Fruit fly (Drosophila melanogaster) whole organism, embryonic: Measurements from ENCODE around the gene CG8563.

ENCODE experiments used
- CG2199 ChIP-seq: fragments of 200-800 bp; sonication (Bioruptor generic); IDR thresholded peaks from 3 replicates; pipeline ENCODE4 v1.3.6; 2022; ENCODE audit warnings: missing biosample characterization, missing genetic modification characterization
- CG32532 ChIP-seq: fragments of 200-800 bp; sonication (Bioruptor generic); IDR thresholded peaks from 2 replicates; pipeline ENCODE4 v1.3.6; 2022; ENCODE audit warnings: missing biosample characterization, missing genetic modification characterization
- CG8089 ChIP-seq: fragments of 200-800 bp; sonication (Bioruptor generic); optimal IDR thresholded peaks from 3 replicates; lab custom pipeline; 2016; ENCODE audit warnings: missing biosample characterization, missing genetic modification characterization
- Ets97D ChIP-seq: fragments of 200-800 bp; sonication (Bioruptor generic); optimal IDR thresholded peaks from 3 replicates; lab custom pipeline; 2016; ENCODE audit warnings: missing biosample characterization, missing genetic modification characterization
- Gsc ChIP-seq: fragments of 200-800 bp; sonication (Bioruptor generic); IDR thresholded peaks from 2 replicates; pipeline ENCODE4 v1.3.6; 2022; ENCODE audit warnings: missing biosample characterization, missing genetic modification characterization
- Hsf ChIP-seq: fragments of 200-800 bp; sonication (Bioruptor generic); optimal IDR thresholded peaks from 3 replicates; lab custom pipeline; 2016; ENCODE audit warnings: missing biosample characterization, missing genetic modification characterization
- Pdp1 ChIP-seq, 2 experiments: fragments of 200-800 bp; sonication (Bioruptor generic); optimal IDR thresholded peaks; 3 replicates each; lab custom pipeline; 2016; ENCODE audit warnings: missing biosample characterization in 2 of 2, missing genetic modification characterization in 2 of 2, mild to moderate bottlenecking in 1 of 2, moderate library complexity in 1 of 2
- Rx ChIP-seq: fragments of 200-800 bp; sonication (Bioruptor generic); IDR thresholded peaks from 2 replicates; pipeline ENCODE4 v1.3.6; 2022; ENCODE audit warnings: missing biosample characterization, missing genetic modification characterization
- ash1 ChIP-seq: fragments of 200-800 bp; sonication (Bioruptor generic); optimal IDR thresholded peaks from 2 replicates; lab custom pipeline; 2018; ENCODE audit warnings: missing biosample characterization, mild to moderate bottlenecking, missing genetic modification characterization
- gsb ChIP-seq: fragments of 200-800 bp; sonication (Bioruptor generic); IDR thresholded peaks from 2 replicates; pipeline ENCODE4 v1.3.6; 2022; ENCODE audit warnings: missing biosample characterization, missing genetic modification characterization
- hkb ChIP-seq, 2 experiments: fragments of 200-800 bp in 1 of 2; fragments of >200 bp in 1 of 2; sonication (Bioruptor generic) in 1 of 2; IDR thresholded peaks in 1 of 2; optimal IDR thresholded peaks in 1 of 2; 2 replicates each; pipeline versions ENCODE4 v1.3.6 to Lab custom; 2017 to 2022; ENCODE audit warnings: missing biosample characterization in 1 of 2, missing genetic modification characterization in 1 of 2
- unc-4 ChIP-seq: fragments of 200-800 bp; sonication (Bioruptor generic); IDR thresholded peaks from 2 replicates; pipeline ENCODE4 v1.3.6; 2022; ENCODE audit warnings: missing biosample characterization, missing genetic modification characterization; ENCODE audit not compliant: partially characterized antibody

DNA sequence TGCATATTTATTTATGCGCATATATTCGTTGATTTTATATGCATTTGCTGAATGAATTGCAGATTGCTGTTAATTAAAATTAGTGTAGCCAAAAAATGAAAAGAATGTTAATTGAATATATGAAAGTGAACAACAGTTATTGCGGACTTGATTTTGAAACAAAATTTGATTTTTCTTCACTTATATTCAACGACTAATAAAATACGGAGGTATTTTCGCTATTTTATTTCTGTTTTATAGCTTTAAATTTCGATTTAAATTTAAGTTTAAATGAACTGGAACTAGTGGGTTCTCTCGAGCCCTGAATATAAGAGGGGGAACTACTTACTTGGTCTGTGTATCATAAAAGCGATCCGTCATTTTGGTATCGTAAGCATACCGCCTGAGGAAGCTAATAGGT, 5.5 kb downstream of the CG8563 start, which contains the start of gene CG32379:
- TF ChIP-seq Rx (GFP tag; lab: Robert Waterston, UW) (no peak), unc-4 (GFP tag; lab: Robert Waterston, UW) (no peak), Pdp1 (GFP tag; optimal IDR thresholded peaks at IDR 0.05; lab: Kevin White, UChicago) (no peak), ash1 (GFP tag; lab: Kevin White, UChicago) (no peak), hkb (optimal IDR thresholded peaks at IDR 0.05; lab: Kevin White, UChicago) (no peak), hkb (GFP tag; IDR thresholded peaks at IDR 0.05; lab: Robert Waterston, UW) (no peak), gsb (GFP tag; lab: Robert Waterston, UW) (no peak), Gsc (no peak), CG2199 (no peak), CG32532 (GFP tag; lab: Robert Waterston, UW) (no peak), Ets97D (no peak), CG8089 (no peak), Hsf (GFP tag; lab: Kevin White, UChicago) (no peak)
